Fruit fly (Drosophila melanogaster): Measurements from ENCODE around the gene 5-HT2A.

Gene 5-HT2A

dm6 chr3R:4663068-4663467, 50.4 kb downstream of the 5-HT2A start (continued):
- TF ChIP-seq ems (GFP tag; optimal IDR thresholded peaks at IDR 0.05) (no peak), Xbp1 (GFP tag; optimal IDR thresholded peaks at IDR 0.05) (peak; percentile 56), lola (GFP tag; optimal IDR thresholded peaks at IDR 0.05) (peak in 1 of 3 experiments; percentile 67), CG33213 (GFP tag; optimal IDR thresholded peaks at IDR 0.05) (peak; percentile 48), CG43689 (GFP tag; IDR thresholded peaks at IDR 0.05) (peak; percentile 50; the same call in 1 of the 2 replicates), odd (GFP tag; optimal IDR thresholded peaks at IDR 0.05) (no peak), nau (GFP tag; optimal IDR thresholded peaks at IDR 0.05) (peak; percentile 73), CG1233 (GFP tag; optimal IDR thresholded peaks at IDR 0.05) (peak; percentile 71), Sry-β (GFP tag; optimal IDR thresholded peaks at IDR 0.05) (peak; percentile 35), tll (GFP tag; optimal IDR thresholded peaks at IDR 0.05) (peak in 1 of 2 experiments; percentile 67), CG10267 (tag; optimal IDR thresholded peaks at IDR 0.05) (peak; percentile 88), vfl (GFP tag; optimal IDR thresholded peaks at IDR 0.05) (peak; percentile 60), Gug (GFP tag; IDR thresholded peaks at IDR 0.05) (peak; percentile 69; the same call in 3 of the 4 replicates), CG11398 (GFP tag; optimal IDR thresholded peaks at IDR 0.05) (no peak), al (GFP tag; IDR thresholded peaks at IDR 0.05) (peak; percentile 70), CG7928 (GFP tag; optimal IDR thresholded peaks at IDR 0.05) (peak; percentile 11), Oaz (GFP tag; IDR thresholded peaks at IDR 0.05) (0 out of 2 replicates have a peak, but pooled peaks have one; percentile 5), tgo (GFP tag; IDR thresholded peaks at IDR 0.05) (peak; percentile 76), nmo (GFP tag; optimal IDR thresholded peaks at IDR 0.05) (peak; percentile 62), da (GFP tag; optimal IDR thresholded peaks at IDR 0.05) (no peak), CG42726 (GFP tag; IDR thresholded peaks at IDR 0.05; ENCODE audit: partially characterized antibody) (no peak), CG2678 (tag; optimal IDR thresholded peaks at IDR 0.05) (peak; percentile 89), tin (GFP tag; optimal IDR thresholded peaks at IDR 0.05) (peak; percentile 88), Dip3 (GFP tag; optimal IDR thresholded peaks at IDR 0.05) (peak; percentile 23), CG9876 (GFP tag; optimal IDR thresholded peaks at IDR 0.05) (no peak), trh (GFP tag; optimal IDR thresholded peaks at IDR 0.05) (no peak), Dfd (GFP tag; optimal IDR thresholded peaks at IDR 0.05) (no peak), Myb (GFP tag; optimal IDR thresholded peaks at IDR 0.05) (peak; percentile 22), ci (GFP tag; IDR thresholded peaks at IDR 0.05) (peak; percentile 87), fd3F (GFP tag; optimal IDR thresholded peaks at IDR 0.05) (no peak), CG7745 (tag; optimal IDR thresholded peaks at IDR 0.05) (no peak), tio (GFP tag; optimal IDR thresholded peaks at IDR 0.05) (peak; percentile 59), CG34224 (GFP tag; IDR thresholded peaks at IDR 0.05; ENCODE audit: partially characterized antibody) (no peak)

- no peak for TF ChIP-seq CG13296 (GFP tag; optimal IDR thresholded peaks at IDR 0.05)
- TF ChIP-seq CG12104 (GFP tag; optimal IDR thresholded peaks at IDR 0.05): no peak
- TF ChIP-seq nerfin-1 (tag; optimal IDR thresholded peaks at IDR 0.05): peak; percentile 18
- no peak for TF ChIP-seq nmo (GFP tag; optimal IDR thresholded peaks at IDR 0.05)
- peak; percentile 85 for TF ChIP-seq Deaf1 (tag; optimal IDR thresholded peaks at IDR 0.05)
- no peak for TF ChIP-seq Mad (GFP tag; optimal IDR thresholded peaks at IDR 0.05)
- TF ChIP-seq NK7.1 (GFP tag; optimal IDR thresholded peaks at IDR 0.05): no peak
- TF ChIP-seq CG6175 (GFP tag; IDR thresholded peaks at IDR 0.05): no peak
- peak; percentile 95 for TF ChIP-seq CG13894 (tag; optimal IDR thresholded peaks at IDR 0.05)
- no peak for TF ChIP-seq jing (GFP tag; optimal IDR thresholded peaks at IDR 0.05)
- 0 out of 2 replicates have a peak, but pooled peaks have one; percentile 26 for TF ChIP-seq crol (GFP tag; IDR thresholded peaks at IDR 0.05)
- TF ChIP-seq amos (GFP tag; IDR thresholded peaks at IDR 0.05; ENCODE audit: partially characterized antibody): no peak
- TF ChIP-seq seq (GFP tag; IDR thresholded peaks at IDR 0.05): peak; percentile 22; the same call in 1 of the 2 replicates
- peak; percentile 57 for TF ChIP-seq abd-A (tag; optimal IDR thresholded peaks at IDR 0.05)
- no peak for TF ChIP-seq chif (GFP tag; optimal IDR thresholded peaks at IDR 0.05)
- peak; percentile 24 for TF ChIP-seq gcm (GFP tag; optimal IDR thresholded peaks at IDR 0.05)
- TF ChIP-seq Fer1 (GFP tag; optimal IDR thresholded peaks at IDR 0.05): peak; percentile 23
- TF ChIP-seq wdn (GFP tag; IDR thresholded peaks at IDR 0.05): no peak
- TF ChIP-seq HmgZ (tag; optimal IDR thresholded peaks at IDR 0.05): no peak
- no peak for TF ChIP-seq CG13624 (GFP tag; optimal IDR thresholded peaks at IDR 0.05)
These were observed 51.5 kb downstream of the 5-HT2A start for dm6 chr3R:4664199-4664598.
